Fruit fly (Drosophila melanogaster) whole organism, embryonic: ENCODE measurements around the gene Pvf1.

Experiments used
- CG12659 ChIP-seq: fragments of 200-800 bp; sonication (Bioruptor generic); optimal IDR thresholded peaks from 3 replicates; lab custom pipeline; 2017; ENCODE audit warnings: mild to moderate bottlenecking, missing biosample characterization, missing genetic modification reagents, missing genetic modification characterization
- CG13287 ChIP-seq: fragments of 200-800 bp; sonication (Bioruptor generic); IDR thresholded peaks from 2 replicates; pipeline ENCODE4 v1.3.6; 2022; ENCODE audit warnings: missing biosample characterization, missing genetic modification characterization; ENCODE audit not compliant: partially characterized antibody
- CG14710 ChIP-seq: fragments of 200-800 bp; sonication (Bioruptor generic); optimal IDR thresholded peaks from 3 replicates; lab custom pipeline; 2019; ENCODE audit warnings: missing biosample characterization, mild to moderate bottlenecking, missing genetic modification characterization, moderate library complexity
- CG15514 ChIP-seq: fragments of 200-800 bp; sonication (Bioruptor generic); optimal IDR thresholded peaks from 3 replicates; lab custom pipeline; 2017; ENCODE audit warnings: missing biosample characterization, missing genetic modification characterization, mild to moderate bottlenecking, moderate library complexity, missing genetic modification reagents
- CG18262 ChIP-seq: fragments of 200-800 bp; optimal IDR thresholded peaks from 3 replicates; lab custom pipeline; 2019; ENCODE audit warnings: missing biosample characterization, mild to moderate bottlenecking, missing genetic modification characterization, moderate library complexity
- CG2116 ChIP-seq: fragments of 200-800 bp; sonication (Bioruptor generic); optimal IDR thresholded peaks from 3 replicates; lab custom pipeline; 2018; ENCODE audit warnings: missing biosample characterization, mild to moderate bottlenecking, missing genetic modification characterization
- CG2129 ChIP-seq: fragments of 200-800 bp; sonication (Bioruptor generic); IDR thresholded peaks from 2 replicates; pipeline ENCODE4 v1.3.6; 2022; ENCODE audit warnings: missing biosample characterization, missing genetic modification characterization; ENCODE audit not compliant: partially characterized antibody
- CG2712 ChIP-seq: fragments of 200-800 bp; optimal IDR thresholded peaks from 3 replicates; lab custom pipeline; 2019; ENCODE audit warnings: missing biosample characterization, mild to moderate bottlenecking, missing genetic modification characterization, moderate library complexity
- CG30020 ChIP-seq: fragments of 200-800 bp; optimal IDR thresholded peaks from 2 replicates; lab custom pipeline; 2019; ENCODE audit warnings: missing biosample characterization, mild to moderate bottlenecking, missing genetic modification characterization, moderate library complexity
- CG33213 ChIP-seq: fragments of 200-800 bp; sonication (Bioruptor generic); optimal IDR thresholded peaks from 3 replicates; lab custom pipeline; 2016; ENCODE audit warnings: missing biosample characterization, missing genetic modification characterization
- CG34224 ChIP-seq: fragments of 200-800 bp; sonication (Bioruptor generic); IDR thresholded peaks from 3 replicates; pipeline ENCODE4 v1.3.6; 2022; ENCODE audit warnings: missing biosample characterization, missing genetic modification characterization; ENCODE audit not compliant: partially characterized antibody
- CG5953 ChIP-seq: fragments of 200-800 bp; sonication (Bioruptor generic); IDR thresholded peaks from 2 replicates; pipeline ENCODE4 v1.3.6; 2022; ENCODE audit warnings: missing biosample characterization, missing genetic modification characterization
- CG6689 ChIP-seq: fragments of 200-800 bp; sonication (Bioruptor generic); IDR thresholded peaks from 2 replicates; pipeline ENCODE4 v1.3.6; 2022; ENCODE audit warnings: missing biosample characterization, missing genetic modification characterization
- CG7271 ChIP-seq: fragments of 200-800 bp; sonication (Bioruptor generic); optimal IDR thresholded peaks from 2 replicates; lab custom pipeline; 2018; ENCODE audit warnings: missing biosample characterization, mild to moderate bottlenecking, missing genetic modification characterization, moderate library complexity
- CG7786 ChIP-seq: fragments of 200-800 bp; sonication (Bioruptor generic); optimal IDR thresholded peaks from 2 replicates; lab custom pipeline; 2016; ENCODE audit warnings: missing biosample characterization, missing genetic modification characterization
- CG8359 ChIP-seq: fragments of 200-800 bp; sonication (Bioruptor generic); optimal IDR thresholded peaks from 2 replicates; lab custom pipeline; 2017; ENCODE audit warnings: missing biosample characterization, mild to moderate bottlenecking, missing genetic modification characterization, borderline replicate concordance
- CG9437 ChIP-seq: fragments of 200-800 bp; sonication (Bioruptor generic); optimal IDR thresholded peaks from 2 replicates; lab custom pipeline; 2018; ENCODE audit warnings: missing biosample characterization, mild to moderate bottlenecking, missing genetic modification characterization
- CoRest ChIP-seq: fragments of 200-800 bp; sonication (Bioruptor generic); optimal IDR thresholded peaks from 3 replicates; lab custom pipeline; 2018; ENCODE audit warnings: missing biosample characterization, mild to moderate bottlenecking, missing genetic modification characterization, moderate library complexity
- Dll ChIP-seq: fragments of 200-800 bp; sonication (Bioruptor generic); IDR thresholded peaks from 4 replicates; pipeline ENCODE4 v1.3.6; 2022; ENCODE audit warnings: missing biosample characterization, missing genetic modification characterization; ENCODE audit not compliant: partially characterized antibody
- Doc2 ChIP-seq: fragments of 200-800 bp; sonication (Bioruptor generic); IDR thresholded peaks from 2 replicates; pipeline ENCODE4 v1.3.6; 2022; ENCODE audit warnings: missing biosample characterization, missing genetic modification characterization
- Doc3 ChIP-seq: fragments of 200-800 bp; sonication (Bioruptor generic); IDR thresholded peaks from 3 replicates; pipeline ENCODE4 v1.3.6; 2022; ENCODE audit warnings: missing biosample characterization, missing genetic modification characterization; ENCODE audit not compliant: partially characterized antibody
- Dref ChIP-seq: fragments of 200-800 bp; sonication (Bioruptor generic); IDR thresholded peaks from 2 replicates; pipeline ENCODE4 v1.3.6; 2022; ENCODE audit warnings: missing biosample characterization, missing genetic modification characterization
- Fer1 ChIP-seq: fragments of 200-800 bp; sonication (Bioruptor generic); optimal IDR thresholded peaks from 2 replicates; lab custom pipeline; 2017; ENCODE audit warnings: missing biosample characterization, mild to moderate bottlenecking, missing genetic modification characterization
- HLH3B ChIP-seq: fragments of 200-800 bp; sonication (Bioruptor generic); IDR thresholded peaks from 2 replicates; pipeline ENCODE4 v1.3.6; 2022; ENCODE audit warnings: missing biosample characterization, missing genetic modification characterization
- MBD-R2 ChIP-seq: fragments of 200-800 bp; sonication (Bioruptor generic); IDR thresholded peaks from 2 replicates; pipeline ENCODE4 v1.3.6; 2022; ENCODE audit warnings: missing biosample characterization, missing genetic modification characterization
- Rfx ChIP-seq: fragments of 200-800 bp; sonication (Bioruptor generic); IDR thresholded peaks from 2 replicates; pipeline ENCODE4 v1.3.6; 2022; ENCODE audit warnings: missing biosample characterization, missing genetic modification characterization
- Scr ChIP-seq: fragments of 200-800 bp; sonication (Bioruptor generic); IDR thresholded peaks from 2 replicates; pipeline ENCODE4 v1.3.6; 2022; ENCODE audit warnings: missing biosample characterization, missing genetic modification characterization; ENCODE audit not compliant: partially characterized antibody
- Sin3A ChIP-seq: fragments of >200 bp; optimal IDR thresholded peaks from 2 replicates; lab custom pipeline; 2018
- TFAM ChIP-seq: fragments of 200-800 bp; sonication (Bioruptor generic); optimal IDR thresholded peaks from 2 replicates; lab custom pipeline; 2017; ENCODE audit warnings: missing biosample characterization, missing genetic modification characterization, inconsistent platforms
- amos ChIP-seq: fragments of 200-800 bp; sonication (Bioruptor generic); IDR thresholded peaks from 2 replicates; pipeline ENCODE4 v1.3.6; 2022; ENCODE audit warnings: missing biosample characterization, missing genetic modification characterization; ENCODE audit not compliant: partially characterized antibody
- az2 ChIP-seq: fragments of 200-800 bp; sonication (Bioruptor generic); optimal IDR thresholded peaks from 3 replicates; lab custom pipeline; 2016; ENCODE audit warnings: missing biosample characterization, missing genetic modification characterization
- dmrt11E ChIP-seq: fragments of 200-800 bp; sonication (Bioruptor generic); optimal IDR thresholded peaks from 3 replicates; lab custom pipeline; 2018; ENCODE audit warnings: missing biosample characterization, mild to moderate bottlenecking, missing genetic modification characterization, moderate library complexity
- en ChIP-seq: fragments of 200-800 bp; sonication (Bioruptor generic); optimal IDR thresholded peaks from 2 replicates; lab custom pipeline; 2016; ENCODE audit warnings: missing biosample characterization, missing genetic modification characterization
- hb ChIP-seq: fragments of 200-800 bp; sonication (Bioruptor generic); IDR thresholded peaks from 3 replicates; pipeline ENCODE4 v1.3.6; 2022; ENCODE audit warnings: missing biosample characterization, missing genetic modification characterization; ENCODE audit not compliant: partially characterized antibody
- hkb ChIP-seq, 2 experiments: fragments of 200-800 bp in 1 of 2; fragments of >200 bp in 1 of 2; sonication (Bioruptor generic) in 1 of 2; IDR thresholded peaks in 1 of 2; optimal IDR thresholded peaks in 1 of 2; 2 replicates each; pipeline versions ENCODE4 v1.3.6 to Lab custom; 2017 to 2022; ENCODE audit warnings: missing biosample characterization in 1 of 2, missing genetic modification characterization in 1 of 2
- inv ChIP-seq: fragments of 200-800 bp; sonication (Bioruptor generic); IDR thresholded peaks from 2 replicates; pipeline ENCODE4 v1.3.6; 2022; ENCODE audit warnings: missing biosample characterization, missing genetic modification characterization; ENCODE audit not compliant: partially characterized antibody
- klu ChIP-seq: fragments of 200-800 bp; sonication (Bioruptor generic); IDR thresholded peaks from 2 replicates; pipeline ENCODE4 v1.3.6; 2022; ENCODE audit warnings: missing biosample characterization, missing genetic modification characterization
- knrl ChIP-seq: fragments of 200-800 bp; sonication (Bioruptor generic); IDR thresholded peaks from 3 replicates; pipeline ENCODE4 v1.3.6; 2022; ENCODE audit warnings: missing biosample characterization, missing genetic modification characterization; ENCODE audit not compliant: partially characterized antibody
- maf-S ChIP-seq: fragments of 200-800 bp; sonication (Bioruptor generic); optimal IDR thresholded peaks from 2 replicates; lab custom pipeline; 2016; ENCODE audit warnings: missing biosample characterization, missing genetic modification characterization
- mld ChIP-seq: fragments of 200-800 bp; sonication (Bioruptor generic); IDR thresholded peaks from 3 replicates; pipeline ENCODE4 v1.3.6; 2022; ENCODE audit warnings: missing biosample characterization, missing genetic modification characterization; ENCODE audit not compliant: partially characterized antibody
- odd ChIP-seq: fragments of 200-800 bp; sonication (Bioruptor generic); optimal IDR thresholded peaks from 2 replicates; lab custom pipeline; 2017; ENCODE audit warnings: missing biosample characterization, mild to moderate bottlenecking, missing genetic modification characterization
- pzg ChIP-seq: fragments of 200-800 bp; sonication (Bioruptor generic); optimal IDR thresholded peaks from 3 replicates; lab custom pipeline; 2018; ENCODE audit warnings: missing biosample characterization, mild to moderate bottlenecking, missing genetic modification characterization, moderate library complexity
- ranshi ChIP-seq: fragments of 200-800 bp; sonication (Bioruptor generic); IDR thresholded peaks from 2 replicates; pipeline ENCODE4 v1.3.6; 2022; ENCODE audit warnings: missing biosample characterization, missing genetic modification characterization
- seq ChIP-seq: fragments of 200-800 bp; sonication (Bioruptor generic); IDR thresholded peaks from 2 replicates; pipeline ENCODE4 v1.3.6; 2022; ENCODE audit warnings: missing biosample characterization, missing genetic modification characterization
- tna ChIP-seq: fragments of 200-800 bp; sonication (Bioruptor generic); IDR thresholded peaks from 2 replicates; pipeline ENCODE4 v1.3.6; 2022; ENCODE audit warnings: missing biosample characterization, missing genetic modification characterization; ENCODE audit not compliant: partially characterized antibody
- trem ChIP-seq: fragments of 200-800 bp; optimal IDR thresholded peaks from 3 replicates; lab custom pipeline; 2019; ENCODE audit warnings: missing biosample characterization, mild to moderate bottlenecking, missing genetic modification characterization, moderate library complexity
- vnd ChIP-seq: fragments of 200-800 bp; sonication (Bioruptor generic); IDR thresholded peaks from 3 replicates; pipeline ENCODE4 v1.3.6; 2022; ENCODE audit warnings: missing biosample characterization, missing genetic modification characterization; ENCODE audit not compliant: partially characterized antibody

The Pvf1 gene

DNA sequence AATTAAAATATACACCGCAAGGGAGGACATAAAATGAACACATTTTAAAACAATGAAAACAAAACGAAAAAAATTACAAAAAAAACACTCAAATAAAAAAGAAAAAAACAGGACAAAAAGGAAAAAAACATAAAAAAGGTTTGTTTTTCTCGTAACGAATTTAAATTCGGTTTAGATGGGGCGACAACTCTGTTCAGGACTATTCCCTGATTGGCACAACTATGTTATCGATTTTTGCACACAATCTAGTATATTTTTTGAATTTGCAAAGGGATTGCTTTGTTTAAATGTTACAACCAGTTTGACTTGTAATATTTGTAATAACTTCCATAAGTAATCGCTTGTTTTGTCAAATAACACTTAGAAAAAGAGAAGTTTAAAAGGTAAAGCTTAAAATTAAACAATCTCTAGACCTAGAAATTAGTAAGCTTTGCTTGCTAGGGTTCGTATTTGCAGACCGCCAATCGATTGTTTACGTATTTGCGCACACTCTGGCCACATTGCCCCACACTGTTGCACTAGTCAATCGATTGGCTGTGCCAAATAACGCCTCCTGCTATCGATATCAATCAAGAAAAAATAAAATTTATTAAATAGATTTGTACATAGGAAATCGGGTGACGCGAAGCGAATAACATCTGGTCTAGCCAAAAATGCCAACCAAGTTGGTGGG, 51.7 kb downstream of the Pvf1 start, which contains the start of gene CG7332 (continued):
- TF ChIP-seq pzg (GFP tag; lab: Kevin White, UChicago) (peak; percentile 65), trem (tag; lab: Kevin White, UChicago) (peak; percentile 14), CG2116 (peak; percentile 94), MBD-R2 (GFP tag; lab: Robert Waterston, UW) (peak; percentile 44), TFAM (GFP tag; lab: Kevin White, UChicago) (no peak), ranshi (0 out of 2 replicates have a peak, but pooled peaks have one; percentile 23), CG8359 (no peak), CG34224 (peak; percentile 58; the same call in 2 of the 3 replicates), HLH3B (no peak), CG18262 (peak; percentile 3), hkb (optimal IDR thresholded peaks at IDR 0.05; lab: Kevin White, UChicago) (no peak), hkb (GFP tag; IDR thresholded peaks at IDR 0.05; lab: Robert Waterston, UW) (peak; percentile 50), CG9437 (GFP tag; lab: Kevin White, UChicago) (peak; percentile 59), vnd (GFP tag; lab: Robert Waterston, UW) (peak; percentile 46; the same call in 2 of the 3 replicates), CG15514 (peak; percentile 47), CG5953 (GFP tag; lab: Robert Waterston, UW) (no peak), Doc2 (no peak), Fer1 (GFP tag; lab: Kevin White, UChicago) (no peak), odd (GFP tag; lab: Kevin White, UChicago) (no peak), CG7271 (no peak), CG7786 (GFP tag; lab: Kevin White, UChicago) (no peak), Dref (GFP tag; lab: Robert Waterston, UW) (peak; percentile 85), CG14710 (tag; lab: Kevin White, UChicago) (peak; percentile 11), inv (GFP tag; lab: Robert Waterston, UW) (peak; percentile 59), CG2129 (GFP tag; lab: Robert Waterston, UW) (0 out of 2 replicates have a peak, but pooled peaks have one; percentile 11), CG2712 (tag; lab: Kevin White, UChicago) (peak; percentile 14), en (GFP tag; lab: Kevin White, UChicago) (no peak), Doc3 (GFP tag; lab: Robert Waterston, UW) (peak; percentile 46; the same call in 1 of the 3 replicates), Sin3A (lab: Kevin White, UChicago) (peak; percentile 74), knrl (GFP tag; lab: Robert Waterston, UW) (peak; percentile 66), CG33213 (peak; percentile 17), Scr (GFP tag; lab: Robert Waterston, UW) (peak; percentile 66), CG12659 (GFP tag; lab: Kevin White, UChicago) (peak; percentile 39), Dll (peak; percentile 64; the same call in 1 of the 4 replicates), CG30020 (tag; lab: Kevin White, UChicago) (peak; percentile 21), CG6689 (GFP tag; lab: Robert Waterston, UW) (peak; percentile 24; the same call in 1 of the 2 replicates), tna (GFP tag; lab: Robert Waterston, UW) (peak; percentile 65; the same call in 1 of the 2 replicates), amos (GFP tag; lab: Robert Waterston, UW) (peak; percentile 67), CG13287 (peak; percentile 63), seq (no peak), klu (GFP tag; lab: Robert Waterston, UW) (no peak), mld (peak; percentile 59; the same call in 1 of the 3 replicates), az2 (GFP tag; lab: Kevin White, UChicago) (peak; percentile 15), hb (GFP tag; lab: Robert Waterston, UW) (peak; percentile 60; the same call in 1 of the 3 replicates), CoRest (tag; lab: Kevin White, UChicago) (peak; percentile 13), maf-S (no peak), Rfx (GFP tag; lab: Robert Waterston, UW) (0 out of 2 replicates have a peak, but pooled peaks have one; percentile 9), dmrt11E (no peak)
